Worm (Caenorhabditis elegans) whole organism, mixed stage, embryonic: ENCODE data around the gene F36D3.1.
A peak's percentile ranks its signal among the peaks of the same experiment; 100 is the strongest.

Source experiments
- M03D4.4 ChIP-seq: sonication (generic microtip); optimal IDR thresholded peaks from 2 replicates; lab custom pipeline; 2017; ENCODE audit warnings: mild to moderate bottlenecking, missing genetic modification characterization, missing compliant biosample characterization
- bed-3 ChIP-seq: fragments of 200-800 bp; sonication (Bioruptor generic); optimal IDR thresholded peaks from 3 replicates; lab custom pipeline; 2018; ENCODE audit warnings: mild to moderate bottlenecking, missing genetic modification characterization, moderate library complexity, missing compliant biosample characterization
- ceh-39 ChIP-seq: fragments of 150-350 bp; optimal IDR thresholded peaks from 2 replicates; lab custom pipeline; 2014; ENCODE audit warnings: missing biosample characterization, missing genetic modification characterization
- ceh-43 ChIP-seq: fragments of 200-800 bp; sonication (Bioruptor generic); optimal IDR thresholded peaks from 2 replicates; lab custom pipeline; 2018; ENCODE audit warnings: mild to moderate bottlenecking, missing genetic modification characterization, moderate library complexity, missing compliant biosample characterization
- ceh-83 ChIP-seq: fragments of 200-800 bp; sonication (Bioruptor generic); optimal IDR thresholded peaks from 2 replicates; lab custom pipeline; 2018; ENCODE audit warnings: mild to moderate bottlenecking, missing genetic modification characterization, missing compliant biosample characterization
- ces-1 ChIP-seq: fragments of 150-350 bp; optimal IDR thresholded peaks from 2 replicates; lab custom pipeline; 2014; ENCODE audit warnings: missing biosample characterization, missing genetic modification reagents, missing genetic modification characterization
- cnd-1 ChIP-seq: fragments of 200-800 bp; sonication (Bioruptor generic); optimal IDR thresholded peaks from 2 replicates; lab custom pipeline; 2018; ENCODE audit warnings: mild to moderate bottlenecking, missing genetic modification characterization, missing compliant biosample characterization
- drap-1 ChIP-seq: fragments of 200-800 bp; sonication (Bioruptor generic); optimal IDR thresholded peaks from 3 replicates; lab custom pipeline; 2018; ENCODE audit warnings: mild to moderate bottlenecking, missing genetic modification characterization, missing compliant biosample characterization
- elt-1 ChIP-seq: sonication (generic microtip); optimal IDR thresholded peaks from 2 replicates; lab custom pipeline; 2017; ENCODE audit warnings: missing genetic modification characterization, mild to moderate bottlenecking, missing compliant biosample characterization, antibody characterized with exemption, moderate library complexity, borderline replicate concordance; ENCODE audit not compliant: insufficient read depth
- elt-3 ChIP-seq: fragments of 150-350 bp; optimal IDR thresholded peaks from 2 replicates; lab custom pipeline; 2014; ENCODE audit warnings: missing biosample characterization, missing genetic modification characterization
- flh-1 ChIP-seq: fragments of 200-800 bp; sonication (Bioruptor generic); optimal IDR thresholded peaks from 2 replicates; lab custom pipeline; 2018; ENCODE audit warnings: mild to moderate bottlenecking, missing genetic modification characterization, moderate library complexity, missing compliant biosample characterization
- ham-2 ChIP-seq: fragments of 200-800 bp; sonication (Bioruptor generic); optimal IDR thresholded peaks from 2 replicates; lab custom pipeline; 2018; ENCODE audit warnings: mild to moderate bottlenecking, missing genetic modification characterization, missing compliant biosample characterization
- hlh-1 ChIP-seq: fragments of 150-350 bp; optimal IDR thresholded peaks from 2 replicates; lab custom pipeline; 2014; ENCODE audit warnings: missing biosample characterization, missing genetic modification reagents, missing genetic modification characterization
- lin-13 ChIP-seq: fragments of 150-350 bp; optimal IDR thresholded peaks from 2 replicates; lab custom pipeline; 2014; ENCODE audit warnings: missing biosample characterization, missing genetic modification characterization
- lin-32 ChIP-seq: fragments of 200-800 bp; sonication (Bioruptor generic); optimal IDR thresholded peaks from 2 replicates; lab custom pipeline; 2018; ENCODE audit warnings: mild to moderate bottlenecking, missing genetic modification characterization, missing compliant biosample characterization
- lsy-2 ChIP-seq: fragments of 150-350 bp; optimal IDR thresholded peaks from 2 replicates; lab custom pipeline; 2014; ENCODE audit warnings: missing biosample characterization, missing genetic modification characterization
- mab-5 ChIP-seq: fragments of 150-350 bp; optimal IDR thresholded peaks from 2 replicates; lab custom pipeline; 2014; ENCODE audit warnings: missing biosample characterization, missing genetic modification characterization
- mep-1 ChIP-seq: fragments of 150-350 bp; optimal IDR thresholded peaks from 2 replicates; lab custom pipeline; 2017; ENCODE audit warnings: missing biosample characterization, missing genetic modification reagents, missing genetic modification characterization, inconsistent platforms
- mls-2 ChIP-seq: sonication (generic microtip); optimal IDR thresholded peaks from 2 replicates; lab custom pipeline; 2016; ENCODE audit warnings: mild to moderate bottlenecking, missing genetic modification characterization, moderate library complexity, missing compliant biosample characterization
- nhr-12 ChIP-seq: fragments of 150-350 bp; optimal IDR thresholded peaks from 2 replicates; lab custom pipeline; 2014; ENCODE audit warnings: missing biosample characterization, missing genetic modification characterization
- nhr-2 ChIP-seq: fragments of 150-350 bp; optimal IDR thresholded peaks from 2 replicates; lab custom pipeline; 2014; ENCODE audit warnings: missing biosample characterization, missing genetic modification characterization
- nhr-237 ChIP-seq: fragments of 150-350 bp; optimal IDR thresholded peaks from 2 replicates; lab custom pipeline; 2014; ENCODE audit warnings: missing biosample characterization, missing genetic modification characterization
- nhr-28 ChIP-seq: fragments of 150-350 bp; optimal IDR thresholded peaks from 2 replicates; lab custom pipeline; 2014; ENCODE audit warnings: missing biosample characterization, missing genetic modification characterization
- nhr-76 ChIP-seq: sonication (generic microtip); optimal IDR thresholded peaks from 2 replicates; lab custom pipeline; 2017; ENCODE audit warnings: missing biosample characterization, missing genetic modification characterization
- pha-4 ChIP-seq: fragments of 150-350 bp; optimal IDR thresholded peaks from 2 replicates; lab custom pipeline; 2018; ENCODE audit warnings: missing biosample characterization, missing genetic modification reagents, missing genetic modification characterization
- sem-2 ChIP-seq: fragments of 200-800 bp; sonication (Bioruptor generic); optimal IDR thresholded peaks from 2 replicates; lab custom pipeline; 2018; ENCODE audit warnings: mild to moderate bottlenecking, missing genetic modification characterization, missing compliant biosample characterization
- snpc-4 ChIP-seq: fragments of 150-350 bp; optimal IDR thresholded peaks from 2 replicates; lab custom pipeline; 2014; ENCODE audit warnings: missing biosample characterization, missing genetic modification characterization
- sptf-1 ChIP-seq: sonication (generic microtip); optimal IDR thresholded peaks from 2 replicates; lab custom pipeline; 2017; ENCODE audit warnings: mild to moderate bottlenecking, missing genetic modification characterization, moderate library complexity, missing compliant biosample characterization
- tbx-8 ChIP-seq: fragments of 200-800 bp; sonication (Bioruptor generic); optimal IDR thresholded peaks from 2 replicates; lab custom pipeline; 2018; ENCODE audit warnings: mild to moderate bottlenecking, missing genetic modification characterization, moderate library complexity, missing compliant biosample characterization
- unc-120 ChIP-seq: sonication (generic microtip); optimal IDR thresholded peaks from 2 replicates; lab custom pipeline; 2017; ENCODE audit warnings: missing genetic modification characterization, missing compliant biosample characterization; ENCODE audit not compliant: poor library complexity, severe bottlenecking
- unc-39 ChIP-seq: fragments of 150-350 bp; optimal IDR thresholded peaks from 2 replicates; lab custom pipeline; 2014; ENCODE audit warnings: missing biosample characterization, missing genetic modification characterization
- unc-62 ChIP-seq: fragments of 150-350 bp; optimal IDR thresholded peaks from 2 replicates; lab custom pipeline; 2014; ENCODE audit warnings: missing biosample characterization, missing genetic modification reagents, missing genetic modification characterization
- zip-8 ChIP-seq: fragments of 150-350 bp; optimal IDR thresholded peaks from 2 replicates; lab custom pipeline; 2014; ENCODE audit warnings: missing biosample characterization, missing genetic modification characterization
- ztf-11 ChIP-seq: fragments of 150-350 bp; optimal IDR thresholded peaks from 2 replicates; lab custom pipeline; 2014; ENCODE audit warnings: missing biosample characterization, missing genetic modification characterization

Gene F36D3.1

DNA sequence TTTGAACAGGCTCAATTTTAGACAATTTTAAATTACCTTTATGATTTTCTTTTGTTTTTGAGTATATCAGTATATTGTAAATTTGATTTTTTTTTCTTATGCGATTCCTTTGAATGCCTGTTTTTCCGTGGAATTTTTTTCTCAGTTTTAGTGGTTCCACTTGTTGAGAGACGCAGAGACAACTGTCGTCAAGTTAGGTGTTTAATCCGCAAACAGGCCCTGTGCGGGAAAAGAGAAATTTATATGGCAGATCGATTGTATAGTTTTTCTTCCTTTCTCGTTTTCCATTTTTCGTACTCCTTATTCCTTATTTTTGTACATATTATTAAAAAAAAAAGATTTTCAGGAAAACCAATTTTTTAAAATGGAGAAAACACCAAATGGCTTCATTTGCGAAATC lies at the start of gene F36D3.1:
Gene F36D3.1 (plus strand): TSS at position 347 of the 400 bp plus-strand sequence.
- TF ChIP-seq nhr-237: no peak
- TF ChIP-seq ceh-83 (GFP tag; lab: Kevin White, UChicago): no peak
- TF ChIP-seq zip-8: no peak
- no peak for TF ChIP-seq elt-1 (tag; lab: Kevin White, UChicago)
- TF ChIP-seq mab-5 (tag; lab: Kevin White, UChicago): no peak
- TF ChIP-seq unc-120 (tag; lab: Kevin White, UChicago): no peak
- peak; percentile 34 for TF ChIP-seq pha-4 (tag; lab: Kevin White, UChicago)
- TF ChIP-seq ces-1: peak; percentile 20
- TF ChIP-seq ceh-43 (GFP tag; lab: Kevin White, UChicago): no peak
- TF ChIP-seq ham-2 (GFP tag; lab: Kevin White, UChicago): no peak
- peak; percentile 45 for TF ChIP-seq lsy-2 (tag; lab: Kevin White, UChicago)
- TF ChIP-seq hlh-1 (tag; lab: Kevin White, UChicago): peak; percentile 50
- TF ChIP-seq nhr-12 (tag; lab: Kevin White, UChicago): no peak
- TF ChIP-seq ceh-39: no peak
- TF ChIP-seq mep-1 (tag; lab: Kevin White, UChicago): peak; percentile 44
- no peak for TF ChIP-seq unc-39 (tag; lab: Kevin White, UChicago)
- no peak for TF ChIP-seq cnd-1
- TF ChIP-seq lin-13 (tag; lab: Kevin White, UChicago): no peak
- TF ChIP-seq snpc-4 (tag; lab: Kevin White, UChicago): no peak
- TF ChIP-seq nhr-76: no peak
- no peak for TF ChIP-seq lin-32
- no peak for TF ChIP-seq nhr-28 (tag; lab: Kevin White, UChicago)
- no peak for TF ChIP-seq sptf-1 (tag; lab: Kevin White, UChicago)
- TF ChIP-seq drap-1 (GFP tag; lab: Kevin White, UChicago): no peak
- no peak for TF ChIP-seq elt-3
- TF ChIP-seq tbx-8 (GFP tag; lab: Kevin White, UChicago): no peak
- no peak for TF ChIP-seq bed-3 (GFP tag; lab: Kevin White, UChicago)
- TF ChIP-seq sem-2 (GFP tag; lab: Kevin White, UChicago): no peak
- no peak for TF ChIP-seq M03D4.4 (tag; lab: Kevin White, UChicago)
- TF ChIP-seq nhr-2 (tag; lab: Kevin White, UChicago): no peak
- TF ChIP-seq ztf-11 (tag; lab: Kevin White, UChicago): no peak
- TF ChIP-seq flh-1 (GFP tag; lab: Kevin White, UChicago): no peak

DNA sequence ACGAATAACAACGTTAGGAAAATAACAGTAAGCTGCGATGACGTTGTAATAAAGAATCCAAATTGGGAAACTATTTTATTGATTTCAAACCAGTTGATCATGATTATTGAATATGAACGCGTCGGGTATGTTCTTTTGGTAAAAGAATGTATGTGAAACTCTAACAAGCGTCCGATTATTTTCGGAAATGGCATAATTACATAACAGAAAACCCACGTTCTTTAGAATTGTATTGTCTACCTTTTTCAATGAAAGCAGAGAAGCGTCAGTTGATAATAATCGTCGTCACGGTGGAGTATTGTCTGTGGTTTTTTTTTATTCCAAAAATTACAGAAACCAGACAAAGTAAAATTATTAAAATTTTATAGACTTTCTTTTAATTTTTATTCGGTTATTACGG lies 44.1 kb upstream of the F36D3.1 start, which contains the start of gene str-14:
Gene str-14 (minus strand): TSS at position 101 of the 400 bp plus-strand sequence.
- TF ChIP-seq flh-1 (GFP tag; lab: Kevin White, UChicago) (no peak), sptf-1 (tag; lab: Kevin White, UChicago) (no peak), ces-1 (no peak), tbx-8 (GFP tag; lab: Kevin White, UChicago) (no peak), lin-32 (no peak), unc-62 (GFP tag; lab: Kevin White, UChicago) (no peak), bed-3 (GFP tag; lab: Kevin White, UChicago) (no peak), zip-8 (no peak), sem-2 (GFP tag; lab: Kevin White, UChicago) (no peak), ham-2 (GFP tag; lab: Kevin White, UChicago) (no peak), ceh-43 (GFP tag; lab: Kevin White, UChicago) (no peak)

DNA sequence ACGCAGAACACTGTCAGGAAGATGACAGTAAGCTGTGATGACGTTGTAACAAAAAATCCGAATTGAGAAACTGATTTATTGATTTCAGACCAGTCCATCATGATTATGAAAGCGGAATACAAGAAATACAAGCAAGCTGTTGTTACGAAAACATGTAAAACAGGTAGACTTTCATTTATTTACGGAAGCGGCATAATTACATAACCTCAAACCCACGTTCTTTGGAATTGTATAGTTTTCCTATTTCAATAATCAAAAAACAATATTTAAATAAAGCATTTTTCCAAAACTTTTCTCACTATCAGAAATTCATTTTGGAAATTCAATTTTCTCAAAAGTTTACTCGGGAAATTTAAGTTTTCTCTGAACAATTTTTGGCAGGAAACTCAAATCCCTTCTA lies 40.4 kb upstream of the F36D3.1 start, which contains the start of gene str-15:
Gene str-15 (minus strand): TSS at position 101 of the 400 bp plus-strand sequence.
- TF ChIP-seq ceh-43 (GFP tag; lab: Kevin White, UChicago) (no peak), elt-1 (tag; lab: Kevin White, UChicago) (no peak), tbx-8 (GFP tag; lab: Kevin White, UChicago) (no peak), lsy-2 (tag; lab: Kevin White, UChicago) (no peak), unc-39 (tag; lab: Kevin White, UChicago) (no peak), unc-62 (GFP tag; lab: Kevin White, UChicago) (no peak), ham-2 (GFP tag; lab: Kevin White, UChicago) (no peak), mls-2 (tag; lab: Kevin White, UChicago) (no peak), zip-8 (no peak), ces-1 (no peak), cnd-1 (no peak), nhr-76 (no peak), unc-120 (tag; lab: Kevin White, UChicago) (no peak), ceh-39 (no peak), snpc-4 (tag; lab: Kevin White, UChicago) (no peak), sptf-1 (tag; lab: Kevin White, UChicago) (no peak), lin-32 (no peak)
